Fruit fly (Drosophila melanogaster): Measurements from ENCODE around the gene yata.

- no peak for TF ChIP-seq nau (GFP tag; optimal IDR thresholded peaks at IDR 0.05)
- TF ChIP-seq CG11696 (GFP tag; IDR thresholded peaks at IDR 0.05) = no peak
- TF ChIP-seq prd (optimal IDR thresholded peaks at IDR 0.05) = no peak
- TF ChIP-seq prd (GFP tag; IDR thresholded peaks at IDR 0.05) = no peak
- no peak for TF ChIP-seq fd64A (GFP tag; optimal IDR thresholded peaks at IDR 0.05)
These were observed 48.2 kb downstream of the yata start for dm6 chr3R:29797183-29797582.

Measured in whole organism, embryonic.